Fruit fly (Drosophila melanogaster): ENCODE measurements around the gene elm.

The elm gene

dm6 chr3R:5636519-5637430, 17.9 kb downstream of the elm start, which contains the start of the genes CG31548 and CG12170:
Gene CG31548, minus strand, starts transcription at chr3R:5636852.
Gene CG12170, plus strand, starts transcription at chr3R:5637234.
- peak; percentile 7 for TF ChIP-seq noc (tag; optimal IDR thresholded peaks at IDR 0.05)

dm6 chr3R:5635524-5635923, 19.1 kb downstream of the elm start, which contains the start of gene CG31546:
Gene CG31546, minus strand, starts transcription at chr3R:5635624.
- no peak for TF ChIP-seq noc (tag; optimal IDR thresholded peaks at IDR 0.05)

- TF ChIP-seq noc (tag; optimal IDR thresholded peaks at IDR 0.05), result peak; percentile 18
These were observed 21.2 kb downstream of the elm start, which contains the start of gene CG12171 for dm6 chr3R:5633437-5633836. Gene CG12171, plus strand, starts transcription at chr3R:5633627.

- TF ChIP-seq noc (tag; optimal IDR thresholded peaks at IDR 0.05), result no peak
These were observed 22.5 kb downstream of the elm start, which contains the start of gene CG31549 for dm6 chr3R:5632182-5632581. Gene CG31549, plus strand, starts transcription at chr3R:5632192.

- no peak for TF ChIP-seq noc (tag; optimal IDR thresholded peaks at IDR 0.05)
These were observed 27.1 kb downstream of the elm start, which contains the start of gene CG31551 for dm6 chr3R:5627552-5627951. Gene CG31551, plus strand, starts transcription at chr3R:5627852.

dm6 chr3R:5624115-5624878, 30.4 kb downstream of the elm start, which contains the start of the genes Dph4, Spec2 and RpL13A:
Gene Dph4, minus strand, starts transcription at chr3R:5624125.
Gene Spec2, minus strand, starts transcription at chr3R:5624125.
Gene RpL13A, plus strand, starts transcription at chr3R:5624474.
- TF ChIP-seq noc (tag; optimal IDR thresholded peaks at IDR 0.05), result peak; percentile 80

- peak; percentile 46 for TF ChIP-seq noc (tag; optimal IDR thresholded peaks at IDR 0.05)
These were observed 31.6 kb downstream of the elm start for dm6 chr3R:5622985-5623630.

- no peak for TF ChIP-seq noc (tag; optimal IDR thresholded peaks at IDR 0.05)
These were observed 32.3 kb downstream of the elm start for dm6 chr3R:5622406-5622752.

dm6 chr3R:5621714-5622405, 32.8 kb downstream of the elm start:
- no peak for TF ChIP-seq noc (tag; optimal IDR thresholded peaks at IDR 0.05)

- TF ChIP-seq noc (tag; optimal IDR thresholded peaks at IDR 0.05), result peak; percentile 76
These were observed 34.2 kb downstream of the elm start for dm6 chr3R:5620387-5620956.

dm6 chr3R:5617923-5618623, 36.6 kb downstream of the elm start:
- TF ChIP-seq noc (tag; optimal IDR thresholded peaks at IDR 0.05), result no peak

- TF ChIP-seq noc (tag; optimal IDR thresholded peaks at IDR 0.05), result no peak
These were observed 39.2 kb downstream of the elm start for dm6 chr3R:5615484-5615883.

dm6 chr3R:5613114-5613443, 41.6 kb downstream of the elm start, which contains the start of gene Atu:
Gene Atu, plus strand, starts transcription at chr3R:5613358.
- TF ChIP-seq noc (tag; optimal IDR thresholded peaks at IDR 0.05), result no peak
